Worm (Caenorhabditis elegans) whole organism, L1 larva: Measurements from ENCODE around the gene math-13.

Experiments
- aha-1 ChIP-seq: fragments of 150-350 bp; optimal IDR thresholded peaks from 2 replicates; lab custom pipeline; 2014; ENCODE audit warnings: missing biosample characterization, missing genetic modification characterization
- lin-15B ChIP-seq: fragments of 150-350 bp; sonication (generic microtip); optimal IDR thresholded peaks from 3 replicates; lab custom pipeline; 2014; ENCODE audit warnings: missing biosample characterization, missing genetic modification characterization
- lsy-2 ChIP-seq, 2 experiments: fragments of 150-350 bp; optimal IDR thresholded peaks; 2 replicates each; lab custom pipeline; 2014; ENCODE audit warnings: missing biosample characterization in 2 of 2, missing genetic modification characterization in 2 of 2
- mef-2 ChIP-seq: fragments of 150-350 bp; optimal IDR thresholded peaks from 2 replicates; lab custom pipeline; 2014; ENCODE audit warnings: missing biosample characterization, missing genetic modification characterization
- ztf-11 ChIP-seq, 2 experiments: sonication (generic microtip); optimal IDR thresholded peaks; 2 replicates each; lab custom pipeline; 2016 to 2017; ENCODE audit warnings: missing genetic modification characterization in 2 of 2, missing biosample characterization in 1 of 2, missing compliant biosample characterization in 1 of 2

DNA sequence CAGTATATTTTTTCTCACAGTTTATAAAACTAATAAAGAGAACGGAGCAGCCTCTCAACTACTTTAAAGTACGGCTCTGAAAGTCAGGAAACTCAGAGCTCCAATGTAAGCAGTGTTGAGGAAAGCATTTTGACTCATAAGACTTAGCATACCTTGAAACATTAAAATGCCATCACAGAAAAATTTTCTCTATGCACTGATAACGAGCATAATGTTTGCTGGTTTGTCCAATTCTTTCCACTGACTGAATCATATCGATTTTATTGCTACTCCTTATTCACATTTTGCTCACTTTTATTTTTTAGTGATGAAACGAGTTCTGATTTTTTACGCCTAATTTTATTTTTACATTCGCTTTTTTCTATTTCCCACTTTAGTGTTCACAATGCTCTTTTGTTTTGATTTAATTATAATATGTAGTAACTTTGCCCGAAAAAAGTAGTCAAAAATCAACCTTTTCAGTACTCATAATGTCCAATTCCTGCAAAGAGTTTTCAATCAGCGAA is 43.8 kb upstream of the math-13 start, which contains the start of gene math-39:
- TF ChIP-seq ztf-11 (tag; optimal IDR thresholded peaks at IDR 0.05; lab: Kevin White, UChicago) (no peak), lsy-2 (tag; optimal IDR thresholded peaks at IDR 0.05; lab: Kevin White, UChicago) (no peak), lin-15B (tag; lab: Kevin White, UChicago) (no peak), aha-1 (tag; lab: Kevin White, UChicago) (no peak), mef-2 (tag; lab: Kevin White, UChicago) (no peak)
